Worm (Caenorhabditis elegans): ENCODE results near the gene K08E4.8.
A peak's percentile ranks its signal among the peaks of the same experiment; 100 is the strongest.

Gene K08E4.8

DNA sequence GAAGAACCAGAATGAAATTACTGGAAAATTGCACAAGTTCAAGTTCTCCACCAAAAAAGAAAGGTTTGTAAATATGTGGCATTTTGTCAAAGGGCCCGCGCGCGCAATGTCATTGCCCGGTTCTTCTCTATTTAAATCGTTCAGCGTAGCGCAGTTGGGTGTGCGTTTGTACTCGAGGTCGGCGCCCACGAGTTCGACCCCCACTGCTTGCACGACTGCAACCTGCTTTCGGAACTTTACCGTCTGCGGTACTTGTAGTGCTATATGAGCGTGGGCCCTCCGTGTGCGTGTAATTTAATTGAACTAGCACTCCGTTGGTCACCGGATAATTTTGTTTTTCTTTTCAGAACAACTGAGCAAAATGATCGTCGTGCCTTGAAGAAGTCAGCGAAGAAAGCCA, 25.4 kb upstream of the K08E4.8 start:
- TF ChIP-seq lsy-12 (tag; optimal IDR thresholded peaks at IDR 0.05) = peak; percentile 84
- TF ChIP-seq pha-4 (tag; optimal IDR thresholded peaks at IDR 0.05) = peak; percentile 82
- TF ChIP-seq lin-15B (tag; optimal IDR thresholded peaks at IDR 0.05) = peak; percentile 19
- TF ChIP-seq nhr-23 (tag; optimal IDR thresholded peaks at IDR 0.05) = peak; percentile 63
- TF ChIP-seq hmg-11 (tag; optimal IDR thresholded peaks at IDR 0.05) = peak; percentile 85
- TF ChIP-seq tbx-2 (tag; optimal IDR thresholded peaks at IDR 0.05) = peak; percentile 63
- TF ChIP-seq eor-1 (tag; optimal IDR thresholded peaks at IDR 0.05) = no peak
- peak; percentile 15 for TF ChIP-seq skn-1 (tag; optimal IDR thresholded peaks at IDR 0.05)
- peak; percentile 52 for TF ChIP-seq R02D3.7 (tag; optimal IDR thresholded peaks at IDR 0.05)
- TF ChIP-seq nhr-237 (tag; optimal IDR thresholded peaks at IDR 0.05) = no peak
- TF ChIP-seq sea-2 (GFP tag; optimal IDR thresholded peaks at IDR 0.05) = no peak
- TF ChIP-seq fkh-2 (tag; optimal IDR thresholded peaks at IDR 0.05) = no peak
- TF ChIP-seq nhr-43 (tag; optimal IDR thresholded peaks at IDR 0.05; ENCODE audit: poor library complexity, severe bottlenecking) = peak; percentile 83
- peak; percentile 32 for TF ChIP-seq nhr-77 (tag; optimal IDR thresholded peaks at IDR 0.05)
- peak in 1 of 3 experiments; percentile 59 for TF ChIP-seq elt-3 (tag; optimal IDR thresholded peaks at IDR 0.05)
- TF ChIP-seq nhr-12 (tag; optimal IDR thresholded peaks at IDR 0.05) = no peak
- TF ChIP-seq nfya-1 (tag; optimal IDR thresholded peaks at IDR 0.05; ENCODE audit: insufficient read depth) = peak; percentile 68
- TF ChIP-seq nhr-25 (tag; optimal IDR thresholded peaks at IDR 0.05) = peak; percentile 79
- peak; percentile 46 for TF ChIP-seq snpc-4 (tag; optimal IDR thresholded peaks at IDR 0.05)
- TF ChIP-seq lin-39 (tag; optimal IDR thresholded peaks at IDR 0.05) = peak; percentile 86
- peak; percentile 60 for TF ChIP-seq elt-2 (tag; optimal IDR thresholded peaks at IDR 0.05)
- peak; percentile 19 for TF ChIP-seq ztf-4 (tag; optimal IDR thresholded peaks at IDR 0.05)
- TF ChIP-seq nhr-76 (tag; optimal IDR thresholded peaks at IDR 0.05) = peak; percentile 48
- peak; percentile 71 for TF ChIP-seq ama-1 (optimal IDR thresholded peaks at IDR 0.05)
- TF ChIP-seq pqm-1 (tag; optimal IDR thresholded peaks at IDR 0.05) = peak; percentile 16

- no peak for TF ChIP-seq lin-15B (tag; optimal IDR thresholded peaks at IDR 0.05)
- TF ChIP-seq pqm-1 (tag; optimal IDR thresholded peaks at IDR 0.05) = no peak
- TF ChIP-seq sea-2 (GFP tag; optimal IDR thresholded peaks at IDR 0.05) = no peak
- no peak for TF ChIP-seq hmg-11 (tag; optimal IDR thresholded peaks at IDR 0.05)
- no peak for TF ChIP-seq nhr-67 (tag; optimal IDR thresholded peaks at IDR 0.05)
- no peak for TF ChIP-seq snpc-4 (tag; optimal IDR thresholded peaks at IDR 0.05)
- no peak for TF ChIP-seq nhr-12 (tag; optimal IDR thresholded peaks at IDR 0.05)
- no peak for TF ChIP-seq mdl-1 (tag; optimal IDR thresholded peaks at IDR 0.05)
- no peak for TF ChIP-seq fkh-10 (GFP tag; optimal IDR thresholded peaks at IDR 0.05)
Observed at ce11 chrIV:12085120-12085519, 24.0 kb upstream of the K08E4.8 start, which contains the start of gene rbm-34. rbm-34 (plus strand) TSS chrIV:12085420.

DNA sequence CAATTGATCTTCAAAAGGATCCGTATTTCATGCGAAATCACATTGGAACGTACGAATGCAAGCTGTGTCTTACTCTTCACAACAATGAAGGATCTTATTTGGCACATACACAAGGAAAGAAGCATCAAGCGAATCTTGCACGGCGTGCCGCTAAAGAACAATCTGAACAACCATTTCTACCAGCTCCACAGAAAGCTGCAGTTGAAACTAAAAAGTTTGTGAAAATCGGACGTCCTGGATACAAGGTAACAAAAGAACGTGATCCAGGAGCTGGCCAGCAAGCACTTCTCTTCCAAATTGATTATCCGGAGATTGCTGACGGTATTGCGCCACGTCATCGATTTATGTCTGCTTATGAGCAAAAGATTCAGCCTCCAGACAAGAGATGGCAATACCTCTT, 23.5 kb upstream of the K08E4.8 start:
- peak; percentile 25 for TF ChIP-seq ama-1 (optimal IDR thresholded peaks at IDR 0.05)
- no peak for TF ChIP-seq skn-1 (tag; optimal IDR thresholded peaks at IDR 0.05)

DNA sequence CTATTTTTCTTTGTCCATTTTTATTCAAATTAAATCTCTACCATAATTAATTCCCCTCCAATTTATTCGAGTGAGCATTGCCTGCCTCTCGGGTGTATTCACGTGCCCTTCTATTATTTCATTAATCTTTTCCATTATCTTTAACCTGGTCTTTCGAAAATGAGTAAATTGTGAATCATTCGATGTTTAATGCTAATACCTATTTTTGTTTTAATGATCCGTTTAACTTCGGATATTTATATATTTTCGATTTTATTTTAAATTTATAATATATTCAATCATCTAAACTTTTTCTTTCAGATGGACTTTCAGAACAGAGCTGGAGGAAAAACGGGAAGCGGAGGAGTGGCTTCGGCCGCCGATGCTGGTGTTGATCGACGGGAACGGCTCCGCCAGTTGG, 23.0 kb upstream of the K08E4.8 start, which contains the start of gene repo-1:
repo-1 (plus strand) TSS at position 301 of the 400 bp plus-strand sequence.
- TF ChIP-seq nhr-67 (tag; optimal IDR thresholded peaks at IDR 0.05) = no peak
- TF ChIP-seq ZK546.5 (tag; optimal IDR thresholded peaks at IDR 0.05) = no peak
- TF ChIP-seq hmg-11 (tag; optimal IDR thresholded peaks at IDR 0.05) = no peak
- no peak for TF ChIP-seq elt-3 (tag; optimal IDR thresholded peaks at IDR 0.05)
- no peak for TF ChIP-seq unc-39 (tag; optimal IDR thresholded peaks at IDR 0.05)

ce11 chrIV:12080807-12081206, 19.7 kb upstream of the K08E4.8 start:
- TF ChIP-seq mdl-1 (tag; optimal IDR thresholded peaks at IDR 0.05) (no peak), fkh-2 (tag; optimal IDR thresholded peaks at IDR 0.05) (no peak), pqm-1 (tag; optimal IDR thresholded peaks at IDR 0.05) (no peak), ceh-28 (tag; optimal IDR thresholded peaks at IDR 0.05) (no peak), egl-27 (tag; optimal IDR thresholded peaks at IDR 0.05) (no peak)

ce11 chrIV:12078907-12079523, 17.9 kb upstream of the K08E4.8 start, which contains the start of gene lex-1:
lex-1 (plus strand) TSS chrIV:12079473.
- TF ChIP-seq nfya-1 (tag; optimal IDR thresholded peaks at IDR 0.05; ENCODE audit: insufficient read depth) (peak; percentile 63), daf-12 (tag; optimal IDR thresholded peaks at IDR 0.05) (no peak), egl-5 (tag; optimal IDR thresholded peaks at IDR 0.05) (peak; percentile 42), pha-4 (tag; optimal IDR thresholded peaks at IDR 0.05) (peak; percentile 77), zag-1 (tag; optimal IDR thresholded peaks at IDR 0.05) (no peak), nhr-23 (tag; optimal IDR thresholded peaks at IDR 0.05) (peak; percentile 5), ceh-9 (tag; optimal IDR thresholded peaks at IDR 0.05) (no peak), hmg-11 (tag; optimal IDR thresholded peaks at IDR 0.05) (peak; percentile 17), jun-1 (tag; optimal IDR thresholded peaks at IDR 0.05) (peak; percentile 12), lin-15B (tag; optimal IDR thresholded peaks at IDR 0.05) (peak; percentile 84), ama-1 (optimal IDR thresholded peaks at IDR 0.05) (no peak), tbx-2 (tag; optimal IDR thresholded peaks at IDR 0.05) (no peak), nhr-237 (tag; optimal IDR thresholded peaks at IDR 0.05) (no peak), nhr-28 (tag; optimal IDR thresholded peaks at IDR 0.05) (no peak), snpc-4 (tag; optimal IDR thresholded peaks at IDR 0.05) (peak; percentile 22), unc-39 (tag; optimal IDR thresholded peaks at IDR 0.05) (no peak)

All from whole organism, L3 larva.